Worm (Caenorhabditis elegans) whole organism, L4/young adult: Measurements from ENCODE around the gene mec-17.

ENCODE experiments used
- W03F9.2 ChIP-seq: fragments of 150-350 bp; optimal IDR thresholded peaks from 2 replicates; lab custom pipeline; 2014; ENCODE audit warnings: missing biosample characterization, missing genetic modification characterization
- dao-5 ChIP-seq: sonication (generic microtip); optimal IDR thresholded peaks from 2 replicates; lab custom pipeline; 2016; ENCODE audit warnings: missing genotype, missing genetic modification characterization, moderate library complexity, missing compliant biosample characterization
- him-1 ChIP-seq: sonication (generic microtip); optimal IDR thresholded peaks from 2 replicates; lab custom pipeline; 2016; ENCODE audit warnings: missing genotype, missing genetic modification reagents, missing genetic modification characterization, missing compliant biosample characterization

The mec-17 gene

DNA sequence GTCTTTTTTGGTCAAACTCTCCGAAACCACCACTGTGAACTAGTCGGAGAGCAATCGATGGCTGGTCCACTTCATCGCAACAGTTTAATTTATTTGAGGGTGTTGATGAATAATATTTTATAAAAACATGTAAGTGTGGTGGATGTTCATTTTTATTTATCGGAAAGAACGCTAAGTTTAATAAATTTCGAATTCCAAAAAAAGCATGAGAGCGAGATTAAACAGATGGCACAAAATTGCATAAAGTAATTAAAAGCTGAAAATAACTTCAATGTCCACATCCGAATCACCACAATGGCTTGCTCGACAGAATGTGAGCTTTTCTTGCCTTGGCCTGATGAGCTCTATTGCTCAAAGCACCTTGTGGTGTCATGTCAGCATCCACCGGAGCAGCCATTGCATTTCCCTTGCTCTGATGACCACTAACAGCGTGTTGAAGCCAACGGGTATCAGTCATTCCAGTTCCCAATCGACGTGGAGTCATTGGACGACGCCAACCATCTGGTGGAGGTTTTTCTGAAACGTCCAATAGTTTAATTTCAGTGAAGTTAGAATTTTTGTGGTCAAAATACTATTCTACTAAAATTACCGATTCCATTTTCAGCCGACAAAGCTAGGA lies 3.1 kb downstream of the mec-17 start:
- TF ChIP-seq W03F9.2 (tag; lab: Kevin White, UChicago) (no peak), dao-5 (no peak), him-1 (tag; lab: Kevin White, UChicago) (no peak)

DNA sequence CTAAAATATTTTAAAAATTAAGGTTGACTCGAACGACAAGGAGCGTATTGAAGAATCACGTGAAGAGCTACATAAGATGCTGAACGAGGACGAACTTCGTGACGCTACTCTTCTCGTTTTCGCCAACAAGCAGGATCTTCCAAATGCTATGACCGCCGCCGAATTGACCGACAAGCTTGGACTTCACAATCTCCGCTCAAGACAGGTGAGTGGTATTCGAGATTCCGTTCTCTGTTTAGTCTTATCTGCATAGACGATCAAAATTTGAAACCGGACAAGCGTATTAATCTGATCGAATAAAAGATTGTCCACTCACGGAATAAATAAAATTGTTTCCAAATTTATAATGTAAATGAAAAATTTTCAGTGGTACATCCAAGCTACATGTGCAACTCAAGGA lies 4.0 kb downstream of the mec-17 start:
- TF ChIP-seq dao-5 (no peak), W03F9.2 (tag; lab: Kevin White, UChicago) (no peak), him-1 (tag; lab: Kevin White, UChicago) (no peak)

DNA sequence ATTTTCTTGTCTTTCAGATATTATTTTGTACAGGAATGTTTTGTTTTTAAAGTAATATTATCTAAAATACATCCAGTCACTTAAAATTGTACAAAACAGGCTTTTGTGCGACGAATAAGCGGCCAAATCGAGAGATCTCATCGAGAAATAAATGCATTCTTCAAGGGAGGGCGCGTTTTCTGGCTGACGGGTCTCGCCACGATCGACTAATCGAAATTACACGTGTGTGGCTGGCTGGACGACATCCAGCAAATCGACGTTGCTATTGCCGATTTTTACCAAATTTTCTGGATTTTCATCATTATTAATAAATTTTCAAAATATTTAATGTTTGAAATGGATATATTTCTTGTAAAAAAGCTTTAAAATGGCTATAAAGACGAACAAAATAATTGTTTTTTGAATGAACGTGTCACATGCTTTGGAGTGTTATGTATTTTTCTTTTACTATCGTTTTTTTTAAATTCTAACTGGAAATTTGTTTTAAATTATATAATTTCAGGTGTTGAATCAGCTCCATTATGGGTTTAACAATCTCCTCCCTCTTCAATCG lies 4.9 kb downstream of the mec-17 start, which contains the start of gene arf-5:
arf-5 (plus strand) TSS at position 503 of the 553 bp plus-strand sequence.
- no peak for TF ChIP-seq dao-5
- TF ChIP-seq W03F9.2 (tag; lab: Kevin White, UChicago) = no peak
- TF ChIP-seq him-1 (tag; lab: Kevin White, UChicago) = no peak

DNA sequence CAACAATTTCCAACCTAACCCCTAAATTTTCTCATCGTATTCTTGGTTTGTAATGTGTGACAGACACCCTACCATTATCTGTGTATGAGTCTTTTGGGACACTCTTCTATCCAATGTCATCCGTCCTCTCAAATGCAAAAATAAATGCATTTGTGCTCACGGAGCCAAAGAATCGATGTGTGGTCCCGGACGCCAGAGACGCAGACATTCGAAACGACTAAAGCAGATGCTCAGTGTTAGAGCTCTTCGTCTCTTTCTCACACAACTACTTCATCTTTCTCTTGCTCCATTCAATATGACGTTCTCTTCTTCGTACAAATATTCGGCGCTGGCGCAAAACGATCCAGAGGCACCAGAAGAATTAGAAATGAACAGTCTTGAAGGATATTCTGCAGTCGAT lies 7.4 kb downstream of the mec-17 start, which contains the start of gene unc-24:
unc-24 (plus strand) TSS at position 283 of the 400 bp plus-strand sequence.
- TF ChIP-seq him-1 (tag; lab: Kevin White, UChicago) (no peak), W03F9.2 (tag; lab: Kevin White, UChicago) (no peak)

DNA sequence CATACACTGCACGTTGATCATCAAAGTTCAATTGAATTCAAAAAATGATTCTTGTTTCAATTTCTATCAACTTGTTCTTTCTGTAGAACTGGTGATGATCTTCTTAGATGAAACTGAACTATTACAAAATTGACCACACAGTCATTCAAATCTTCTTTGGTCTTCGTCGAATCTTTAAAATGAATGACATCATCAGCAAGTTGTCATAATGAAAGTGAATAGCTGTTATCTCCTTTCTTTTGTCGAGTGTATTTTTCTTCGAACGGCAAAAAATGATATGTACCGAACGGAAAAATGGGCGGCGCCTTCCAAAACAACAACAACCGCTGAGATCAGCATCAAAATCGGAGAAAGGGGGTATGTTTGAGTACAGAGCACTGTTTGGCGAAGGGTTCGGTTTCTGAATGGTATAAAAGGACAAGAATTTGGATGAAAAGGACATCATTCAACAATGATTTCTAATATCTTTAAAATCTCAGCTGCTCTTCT lies 9.5 kb downstream of the mec-17 start, which contains the start of gene ora-1:
ora-1 (plus strand) TSS at position 439 of the 489 bp plus-strand sequence.
- TF ChIP-seq W03F9.2 (tag; lab: Kevin White, UChicago) (no peak), dao-5 (no peak), him-1 (tag; lab: Kevin White, UChicago) (no peak)

DNA sequence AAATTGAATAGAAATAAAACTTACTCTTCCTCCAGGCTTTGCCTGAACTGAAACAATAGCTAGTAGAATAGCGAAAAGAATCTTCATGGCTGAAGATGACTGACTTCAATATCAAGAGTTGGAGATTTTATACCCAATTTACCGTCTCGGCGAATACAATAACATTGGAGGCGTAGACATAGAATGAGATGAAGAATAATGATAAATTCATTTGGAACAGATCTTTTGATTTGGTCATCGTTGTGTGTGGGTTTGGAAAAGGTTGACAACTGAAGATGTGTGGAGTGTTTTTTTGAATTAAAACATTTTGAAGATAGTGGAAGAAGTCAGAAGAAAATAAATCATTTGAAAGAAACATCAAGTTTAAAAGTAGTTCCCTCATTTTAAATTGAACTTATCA lies 10.8 kb downstream of the mec-17 start, which contains the start of gene F57H12.6:
F57H12.6 (minus strand) TSS at position 101 of the 400 bp plus-strand sequence.
- no peak for TF ChIP-seq W03F9.2 (tag; lab: Kevin White, UChicago)
- TF ChIP-seq dao-5 = no peak
- TF ChIP-seq him-1 (tag; lab: Kevin White, UChicago) = no peak

DNA sequence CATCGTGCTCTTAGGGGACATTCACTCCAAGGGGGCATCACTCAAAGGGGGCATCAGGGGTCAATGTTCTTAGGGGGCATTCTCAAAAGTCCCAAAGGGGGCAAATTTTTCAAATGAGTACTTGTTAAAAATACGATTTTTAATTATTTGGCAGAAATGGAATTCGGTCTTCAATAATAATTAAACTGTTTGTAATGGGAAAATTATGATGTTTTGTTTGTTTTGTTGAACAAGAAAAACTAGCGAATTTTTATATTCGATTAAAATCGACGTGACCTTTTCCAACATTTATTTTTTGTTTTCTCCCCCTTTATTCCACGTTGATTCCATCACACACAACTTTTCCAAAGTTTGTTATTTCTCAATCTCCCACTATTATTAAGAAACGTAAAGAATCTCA lies 20.0 kb downstream of the mec-17 start, which contains the start of gene F57H12.5:
F57H12.5 (plus strand) TSS at position 301 of the 400 bp plus-strand sequence.
- no peak for TF ChIP-seq him-1 (tag; lab: Kevin White, UChicago)
- TF ChIP-seq dao-5 = no peak
- TF ChIP-seq W03F9.2 (tag; lab: Kevin White, UChicago) = no peak

DNA sequence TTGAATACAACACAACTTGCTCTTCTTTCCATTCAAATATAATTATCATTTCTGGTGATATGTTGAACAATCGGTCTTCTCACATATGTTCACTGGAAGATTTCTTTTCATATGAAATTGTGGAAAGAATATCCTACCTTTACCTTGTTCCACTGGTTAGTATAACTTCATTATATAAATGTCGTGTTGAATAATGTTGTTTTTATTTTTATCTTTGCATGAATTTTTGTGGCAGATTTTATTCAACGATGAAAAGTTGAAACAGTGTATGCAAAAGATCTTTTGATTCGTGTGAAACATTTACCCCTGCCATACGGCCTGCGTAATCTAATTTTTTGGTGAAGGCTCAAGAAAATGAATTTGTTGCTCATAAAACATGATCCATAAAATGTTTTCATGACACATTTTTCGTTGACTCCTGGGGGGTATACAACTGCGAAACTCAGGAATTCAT lies 25.1 kb downstream of the mec-17 start:
- TF ChIP-seq W03F9.2 (tag; lab: Kevin White, UChicago) (no peak), him-1 (tag; lab: Kevin White, UChicago) (no peak), dao-5 (no peak)

DNA sequence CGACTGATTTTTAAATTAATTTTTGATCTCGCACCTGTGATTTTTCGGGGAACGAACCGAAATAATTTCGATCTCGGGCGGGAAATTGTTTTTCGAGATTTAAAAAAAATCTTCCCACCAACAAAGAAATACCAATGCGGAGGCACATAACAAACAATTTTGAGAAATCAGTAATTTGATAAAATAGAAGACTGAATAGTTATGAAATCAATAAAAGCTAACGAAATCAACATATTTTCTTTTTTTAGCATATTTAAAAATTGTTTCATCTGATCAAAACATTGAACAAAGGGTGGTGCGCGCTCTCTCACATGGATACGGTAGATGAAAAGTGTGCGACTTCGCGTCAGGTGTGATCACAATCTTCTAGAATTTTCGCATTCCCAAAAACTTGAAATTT lies 28.9 kb downstream of the mec-17 start:
- TF ChIP-seq him-1 (tag; lab: Kevin White, UChicago) (no peak), W03F9.2 (tag; lab: Kevin White, UChicago) (no peak), dao-5 (no peak)

DNA sequence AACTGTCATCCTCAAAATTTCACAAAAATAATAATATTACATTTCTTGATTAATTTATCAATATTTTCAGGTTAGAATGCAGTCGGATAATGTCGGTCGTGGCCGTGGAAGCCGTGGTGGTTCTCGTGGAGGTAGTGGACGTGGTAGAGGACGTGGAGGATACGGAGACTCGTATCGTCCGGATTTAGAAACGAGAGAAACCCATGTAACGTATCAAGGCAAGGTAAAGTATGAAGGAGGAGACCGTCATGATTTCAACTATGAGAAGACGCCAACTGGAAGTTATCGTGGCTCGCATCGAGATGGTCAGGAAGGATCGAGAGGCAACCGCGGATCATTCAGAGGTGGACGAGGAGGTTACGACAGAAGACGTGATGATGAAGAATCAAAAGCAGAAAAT lies 29.5 kb downstream of the mec-17 start, which contains the start of gene frpr-10:
frpr-10 (plus strand) TSS at position 301 of the 400 bp plus-strand sequence.
- TF ChIP-seq him-1 (tag; lab: Kevin White, UChicago) (no peak), W03F9.2 (tag; lab: Kevin White, UChicago) (no peak), dao-5 (no peak)

DNA sequence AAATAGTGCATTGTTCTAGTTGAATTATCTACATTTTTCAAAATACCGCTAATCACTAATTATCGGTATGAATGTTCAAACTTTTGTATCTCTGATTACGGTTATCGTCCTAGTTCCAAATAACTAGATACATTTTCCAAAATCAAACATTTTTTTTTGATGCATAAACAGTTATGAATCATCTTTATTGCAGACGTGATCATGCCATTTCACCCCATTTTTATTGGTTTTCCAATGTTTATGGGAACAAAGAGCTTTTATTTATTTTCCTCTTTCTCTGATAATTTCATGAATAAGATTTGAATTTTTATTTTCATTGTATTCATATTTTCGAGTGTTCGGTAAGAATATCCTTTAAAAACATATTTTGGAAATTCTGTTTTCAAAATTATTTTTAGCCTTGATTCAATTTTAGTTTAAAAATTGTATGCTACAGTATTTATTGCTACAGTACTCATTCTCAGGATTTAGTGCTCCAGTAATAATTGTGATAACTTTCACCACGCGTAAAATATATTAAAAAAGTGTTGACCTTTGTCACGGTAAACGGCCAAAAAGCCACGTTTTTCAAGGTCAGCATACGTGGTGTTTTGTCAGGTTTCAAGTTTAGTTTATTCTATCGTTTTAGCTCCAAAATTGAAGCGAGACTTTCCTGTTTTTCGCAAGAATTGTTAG lies 30.2 kb downstream of the mec-17 start, which contains the start of gene csr-1:
csr-1 (plus strand) TSS at position 625 of the 675 bp plus-strand sequence.
- TF ChIP-seq dao-5 (no peak), him-1 (tag; lab: Kevin White, UChicago) (no peak), W03F9.2 (tag; lab: Kevin White, UChicago) (no peak)

DNA sequence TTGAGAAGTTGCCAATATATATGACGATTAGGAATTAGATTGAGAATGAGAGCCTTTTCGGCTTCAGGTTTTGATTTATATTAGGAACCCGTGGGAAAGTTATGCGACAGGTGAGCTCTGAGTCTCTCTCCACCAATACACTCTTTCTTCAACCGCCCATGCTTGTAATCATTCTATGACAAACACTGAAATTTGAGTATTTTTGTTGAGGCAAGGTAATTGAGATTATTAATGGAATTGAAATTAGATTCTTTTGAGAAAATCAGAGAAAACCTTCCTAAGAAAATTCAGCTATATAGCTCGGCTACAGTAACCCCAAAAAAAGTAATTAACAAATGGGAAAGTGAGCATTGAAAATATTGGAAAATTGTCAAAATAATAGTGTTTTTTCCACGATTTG lies 31.1 kb downstream of the mec-17 start, which contains the start of gene ceh-19:
ceh-19 (minus strand) TSS at position 101 of the 400 bp plus-strand sequence.
- TF ChIP-seq dao-5 = no peak
- TF ChIP-seq him-1 (tag; lab: Kevin White, UChicago) = no peak
- TF ChIP-seq W03F9.2 (tag; lab: Kevin White, UChicago) = no peak

DNA sequence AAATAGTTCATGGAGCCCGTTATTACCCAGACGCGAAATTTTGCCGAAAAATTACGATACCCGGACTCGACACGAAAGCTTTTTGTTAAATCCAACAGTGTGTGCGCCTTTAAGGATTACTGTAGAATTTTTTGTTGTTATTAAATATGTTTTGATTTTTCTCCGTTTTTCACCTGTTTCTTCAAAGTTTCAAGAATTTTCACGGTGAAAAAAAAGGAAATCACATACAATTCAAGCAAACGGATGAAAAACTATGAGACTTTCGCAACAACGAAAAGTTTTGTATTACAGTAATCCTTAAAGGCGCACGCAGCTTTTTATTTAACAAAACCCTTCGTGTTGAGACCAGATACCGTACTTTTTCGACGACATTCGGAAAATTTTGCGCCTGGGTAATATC lies 33.0 kb downstream of the mec-17 start:
- TF ChIP-seq dao-5 (no peak), W03F9.2 (tag; lab: Kevin White, UChicago) (no peak), him-1 (tag; lab: Kevin White, UChicago) (no peak)
